Fruit fly (Drosophila melanogaster) whole organism, wandering third instar larva: ENCODE measurements around the gene He.

Experiments used
- Myc ChIP-seq: fragments of >200 bp; optimal IDR thresholded peaks from 2 replicates; lab custom pipeline; 2017
- dmrt93B ChIP-seq: fragments of 200-800 bp; sonication (Bioruptor generic); optimal IDR thresholded peaks from 2 replicates; lab custom pipeline; 2018; ENCODE audit warnings: missing biosample characterization, mild to moderate bottlenecking, missing genetic modification characterization
- h ChIP-seq: fragments of 200-800 bp; sonication (Bioruptor generic); optimal IDR thresholded peaks from 3 replicates; lab custom pipeline; 2016; ENCODE audit warnings: missing biosample characterization, mild to moderate bottlenecking, missing genetic modification characterization
- psq ChIP-seq: fragments of 200-800 bp; sonication (Bioruptor generic); optimal IDR thresholded peaks from 3 replicates; lab custom pipeline; 2017; ENCODE audit warnings: missing biosample characterization, mild to moderate bottlenecking, missing genetic modification characterization, moderate library complexity

- TF ChIP-seq Myc = no peak
- TF ChIP-seq dmrt93B (GFP tag; lab: Kevin White, UChicago) = no peak
- TF ChIP-seq h (GFP tag; lab: Kevin White, UChicago) = no peak
- no peak for TF ChIP-seq psq (GFP tag; lab: Kevin White, UChicago)
These were observed 15.5 kb downstream of the He start, which contains the start of gene NimA for dm6 chr2L:13957239-13957638.
